Fruit fly (Drosophila melanogaster) whole organism, embryonic: Measurements from ENCODE around the gene jus.

ENCODE experiments used
- Bteb2 ChIP-seq: fragments of 200-800 bp; sonication (Bioruptor generic); optimal IDR thresholded peaks from 2 replicates; lab custom pipeline; 2016; ENCODE audit warnings: missing biosample characterization, missing genetic modification characterization
- CG10321 ChIP-seq: fragments of 200-800 bp; sonication (Bioruptor generic); IDR thresholded peaks from 2 replicates; pipeline ENCODE4 v1.3.6; 2022; ENCODE audit warnings: missing biosample characterization, missing genetic modification characterization
- CG11247 ChIP-seq: fragments of 200-800 bp; sonication (Bioruptor generic); IDR thresholded peaks from 2 replicates; pipeline ENCODE4 v1.3.6; 2022; ENCODE audit warnings: missing biosample characterization, missing genetic modification characterization
- CG14014 ChIP-seq: fragments of 200-800 bp; sonication (Bioruptor generic); IDR thresholded peaks from 2 replicates; pipeline ENCODE4 v1.3.6; 2022; ENCODE audit warnings: missing biosample characterization, missing genetic modification characterization
- CG15479 ChIP-seq: fragments of 200-800 bp; sonication (Bioruptor generic); optimal IDR thresholded peaks from 3 replicates; lab custom pipeline; 2019; ENCODE audit warnings: missing biosample characterization, mild to moderate bottlenecking, missing genetic modification characterization, moderate library complexity
- CG17359 ChIP-seq: fragments of 200-800 bp; sonication (Bioruptor generic); optimal IDR thresholded peaks from 3 replicates; lab custom pipeline; 2018; ENCODE audit warnings: missing biosample characterization, mild to moderate bottlenecking, missing genetic modification characterization, moderate library complexity
- CG2678 ChIP-seq: fragments of 200-800 bp; sonication (Bioruptor generic); optimal IDR thresholded peaks from 3 replicates; lab custom pipeline; 2019; ENCODE audit warnings: missing biosample characterization, mild to moderate bottlenecking, missing genetic modification characterization, moderate library complexity
- CG30403 ChIP-seq: fragments of 200-800 bp; sonication (Bioruptor generic); optimal IDR thresholded peaks from 3 replicates; lab custom pipeline; 2016; ENCODE audit warnings: missing biosample characterization, missing genetic modification characterization
- CG31388 ChIP-seq: fragments of 200-800 bp; sonication (Bioruptor generic); optimal IDR thresholded peaks from 2 replicates; lab custom pipeline; 2016; ENCODE audit warnings: missing biosample characterization, missing genetic modification characterization
- CG3281 ChIP-seq: fragments of 200-800 bp; sonication (Bioruptor generic); optimal IDR thresholded peaks from 3 replicates; lab custom pipeline; 2017; ENCODE audit warnings: missing biosample characterization, mild to moderate bottlenecking, missing genetic modification characterization
- CG33213 ChIP-seq: fragments of 200-800 bp; sonication (Bioruptor generic); optimal IDR thresholded peaks from 3 replicates; lab custom pipeline; 2016; ENCODE audit warnings: missing biosample characterization, missing genetic modification characterization
- CG3407 ChIP-seq: fragments of 200-800 bp; sonication (Bioruptor generic); optimal IDR thresholded peaks from 2 replicates; lab custom pipeline; 2018; ENCODE audit warnings: missing biosample characterization, mild to moderate bottlenecking, missing genetic modification characterization
- CG4404 ChIP-seq: fragments of 200-800 bp; sonication (Bioruptor generic); IDR thresholded peaks from 2 replicates; pipeline ENCODE4 v1.3.6; 2022; ENCODE audit warnings: missing biosample characterization, missing genetic modification characterization
- CG4820 ChIP-seq: fragments of 200-800 bp; sonication (Bioruptor generic); optimal IDR thresholded peaks from 3 replicates; lab custom pipeline; 2016; ENCODE audit warnings: missing biosample characterization, missing genetic modification characterization
- CG6272 ChIP-seq: fragments of 200-800 bp; sonication (Bioruptor generic); IDR thresholded peaks from 2 replicates; pipeline ENCODE4 v1.3.6; 2022; ENCODE audit warnings: missing biosample characterization, missing genetic modification characterization
- CG6689 ChIP-seq: fragments of 200-800 bp; sonication (Bioruptor generic); IDR thresholded peaks from 2 replicates; pipeline ENCODE4 v1.3.6; 2022; ENCODE audit warnings: missing biosample characterization, missing genetic modification characterization
- CG7556 ChIP-seq: fragments of 200-800 bp; sonication (Bioruptor generic); optimal IDR thresholded peaks from 2 replicates; lab custom pipeline; 2017; ENCODE audit warnings: missing biosample characterization, mild to moderate bottlenecking, missing genetic modification characterization
- CG8359 ChIP-seq: fragments of 200-800 bp; sonication (Bioruptor generic); optimal IDR thresholded peaks from 2 replicates; lab custom pipeline; 2017; ENCODE audit warnings: missing biosample characterization, mild to moderate bottlenecking, missing genetic modification characterization, borderline replicate concordance
- CG8944 ChIP-seq: fragments of 200-800 bp; sonication (Bioruptor generic); optimal IDR thresholded peaks from 3 replicates; lab custom pipeline; 2016; ENCODE audit warnings: missing biosample characterization, missing genetic modification characterization
- Camta ChIP-seq: fragments of 200-800 bp; sonication (Bioruptor generic); optimal IDR thresholded peaks from 2 replicates; lab custom pipeline; 2016; ENCODE audit warnings: missing biosample characterization, missing genetic modification characterization
- Dbx ChIP-seq: fragments of 200-800 bp; sonication (Bioruptor generic); IDR thresholded peaks from 3 replicates; pipeline ENCODE4 v1.3.6; 2022; ENCODE audit warnings: missing biosample characterization, missing genetic modification characterization
- Fer3 ChIP-seq: fragments of 200-800 bp; sonication (Bioruptor generic); optimal IDR thresholded peaks from 2 replicates; lab custom pipeline; 2018; ENCODE audit warnings: missing biosample characterization, mild to moderate bottlenecking, missing genetic modification characterization, moderate library complexity
- HHEX ChIP-seq: fragments of 200-800 bp; sonication (Bioruptor generic); optimal IDR thresholded peaks from 3 replicates; lab custom pipeline; 2017; ENCODE audit warnings: missing biosample characterization, mild to moderate bottlenecking, missing genetic modification characterization, missing genetic modification reagents
- HLH4C ChIP-seq: fragments of 200-800 bp; sonication (Bioruptor generic); IDR thresholded peaks from 3 replicates; pipeline ENCODE4 v1.3.6; 2022; ENCODE audit warnings: missing biosample characterization, missing genetic modification characterization; ENCODE audit not compliant: partially characterized antibody
- Lim3 ChIP-seq: fragments of 200-800 bp; sonication (Bioruptor generic); IDR thresholded peaks from 2 replicates; pipeline ENCODE4 v1.3.6; 2022; ENCODE audit warnings: missing biosample characterization, missing genetic modification characterization
- Meics ChIP-seq: fragments of 200-800 bp; sonication (Bioruptor generic); optimal IDR thresholded peaks from 2 replicates; lab custom pipeline; 2017; ENCODE audit warnings: missing biosample characterization, mild to moderate bottlenecking, missing genetic modification characterization
- NK7.1 ChIP-seq: fragments of 200-800 bp; sonication (Bioruptor generic); optimal IDR thresholded peaks from 3 replicates; lab custom pipeline; 2016; ENCODE audit warnings: missing biosample characterization, missing genetic modification characterization
- Nf-YB ChIP-seq: fragments of 200-800 bp; sonication (Bioruptor generic); optimal IDR thresholded peaks from 3 replicates; lab custom pipeline; 2019; ENCODE audit warnings: missing biosample characterization, mild to moderate bottlenecking, missing genetic modification characterization, moderate library complexity
- Opbp ChIP-seq: fragments of 200-800 bp; sonication (Bioruptor generic); IDR thresholded peaks from 3 replicates; pipeline ENCODE4 v1.3.6; 2022; ENCODE audit warnings: missing biosample characterization, missing genetic modification characterization; ENCODE audit not compliant: partially characterized antibody
- TFAM ChIP-seq: fragments of 200-800 bp; sonication (Bioruptor generic); optimal IDR thresholded peaks from 2 replicates; lab custom pipeline; 2017; ENCODE audit warnings: missing biosample characterization, missing genetic modification characterization, inconsistent platforms
- ase ChIP-seq: fragments of 200-800 bp; sonication (Bioruptor generic); IDR thresholded peaks from 3 replicates; pipeline ENCODE4 v1.3.6; 2022; ENCODE audit warnings: missing biosample characterization, missing genetic modification characterization
- caup ChIP-seq: fragments of 200-800 bp; sonication (Bioruptor generic); optimal IDR thresholded peaks from 3 replicates; lab custom pipeline; 2017; ENCODE audit warnings: missing biosample characterization, mild to moderate bottlenecking, missing genetic modification characterization, moderate library complexity; ENCODE audit not compliant: severe bottlenecking
- ci ChIP-seq: fragments of 200-800 bp; sonication (Bioruptor generic); IDR thresholded peaks from 3 replicates; pipeline ENCODE4 v1.3.6; 2022; ENCODE audit warnings: missing biosample characterization, missing genetic modification characterization
- croc ChIP-seq: fragments of 200-800 bp; sonication (Bioruptor generic); conservative IDR thresholded peaks from 3 replicates; pipeline ENCODE4 v1.3.6; 2022; ENCODE audit warnings: missing biosample characterization, missing genetic modification characterization
- cwo ChIP-seq: fragments of 200-800 bp; sonication (Bioruptor generic); optimal IDR thresholded peaks from 3 replicates; lab custom pipeline; 2017; ENCODE audit warnings: missing biosample characterization, missing genetic modification characterization, mild to moderate bottlenecking, moderate library complexity, missing genetic modification reagents
- dpn ChIP-seq, 2 experiments: fragments of 200-800 bp; sonication (Bioruptor generic); optimal IDR thresholded peaks; 3 replicates each; lab custom pipeline; 2016; ENCODE audit warnings: missing biosample characterization in 2 of 2, missing genetic modification characterization in 2 of 2
- en ChIP-seq: fragments of 200-800 bp; sonication (Bioruptor generic); optimal IDR thresholded peaks from 2 replicates; lab custom pipeline; 2016; ENCODE audit warnings: missing biosample characterization, missing genetic modification characterization
- fd102C ChIP-seq: fragments of 200-800 bp; sonication (Bioruptor generic); optimal IDR thresholded peaks from 2 replicates; lab custom pipeline; 2018; ENCODE audit warnings: missing biosample characterization, mild to moderate bottlenecking, missing genetic modification characterization, moderate library complexity
- fd3F ChIP-seq: fragments of 200-800 bp; sonication (Bioruptor generic); optimal IDR thresholded peaks from 2 replicates; lab custom pipeline; 2018; ENCODE audit warnings: missing biosample characterization, mild to moderate bottlenecking, missing genetic modification characterization, moderate library complexity
- gem ChIP-seq: fragments of 200-800 bp; sonication (Bioruptor generic); optimal IDR thresholded peaks from 2 replicates; lab custom pipeline; 2019; ENCODE audit warnings: missing biosample characterization, mild to moderate bottlenecking, missing genetic modification characterization, moderate library complexity
- grn ChIP-seq: fragments of 200-800 bp; sonication (Bioruptor generic); optimal IDR thresholded peaks from 3 replicates; lab custom pipeline; 2017; ENCODE audit warnings: missing biosample characterization, missing genetic modification characterization
- her ChIP-seq: fragments of 200-800 bp; sonication (Bioruptor generic); optimal IDR thresholded peaks from 2 replicates; lab custom pipeline; 2016; ENCODE audit warnings: missing biosample characterization, missing genetic modification characterization
- jigr1 ChIP-seq: fragments of 200-800 bp; sonication (Bioruptor generic); IDR thresholded peaks from 3 replicates; pipeline ENCODE4 v1.3.6; 2022; ENCODE audit warnings: missing biosample characterization, missing genetic modification characterization
- jumu ChIP-seq: fragments of 200-800 bp; sonication (Bioruptor generic); optimal IDR thresholded peaks from 3 replicates; lab custom pipeline; 2016; ENCODE audit warnings: missing biosample characterization, missing genetic modification characterization
- kay ChIP-seq: fragments of 200-800 bp; sonication (Bioruptor generic); optimal IDR thresholded peaks from 2 replicates; lab custom pipeline; 2016; ENCODE audit warnings: missing biosample characterization, missing genetic modification characterization
- lola ChIP-seq, 3 experiments: fragments of >200 bp in 2 of 3; fragments of 200-800 bp in 1 of 3; sonication (Bioruptor generic) in 1 of 3; optimal IDR thresholded peaks; 2 replicates each; lab custom pipeline; 2017 to 2019; ENCODE audit warnings: missing biosample characterization in 3 of 3, missing genetic modification characterization in 3 of 3, mild to moderate bottlenecking in 1 of 3, moderate library complexity in 1 of 3
- onecut ChIP-seq: fragments of 200-800 bp; sonication (Bioruptor generic); IDR thresholded peaks from 2 replicates; pipeline ENCODE4 v1.3.6; 2022; ENCODE audit warnings: missing biosample characterization, missing genetic modification characterization
- shn ChIP-seq: fragments of 200-800 bp; sonication (Bioruptor generic); optimal IDR thresholded peaks from 3 replicates; lab custom pipeline; 2016; ENCODE audit warnings: missing biosample characterization, missing genetic modification characterization
- tna ChIP-seq: fragments of 200-800 bp; sonication (Bioruptor generic); IDR thresholded peaks from 2 replicates; pipeline ENCODE4 v1.3.6; 2022; ENCODE audit warnings: missing biosample characterization, missing genetic modification characterization; ENCODE audit not compliant: partially characterized antibody
- usp ChIP-seq: fragments of >200 bp; optimal IDR thresholded peaks from 2 replicates; lab custom pipeline; 2017; ENCODE audit warnings: missing biosample characterization, missing genetic modification characterization

jus gene

dm6 chr3R:29153197-29153644 is 41.6 kb downstream of the jus start, which contains the start of the genes Slbp and Rpn2 (continued):
- TF ChIP-seq CG30403 (GFP tag; lab: Kevin White, UChicago) (peak; percentile 21), Opbp (GFP tag; lab: Robert Waterston, UW) (peak; percentile 88), fd102C (GFP tag; lab: Kevin White, UChicago) (no peak), gem (tag; lab: Kevin White, UChicago) (peak; percentile 26), CG33213 (peak; percentile 67), CG6272 (no peak), jumu (GFP tag; lab: Kevin White, UChicago) (peak; percentile 76), shn (GFP tag; lab: Kevin White, UChicago) (peak; percentile 57), HHEX (GFP tag; lab: Kevin White, UChicago) (peak; percentile 1), TFAM (GFP tag; lab: Kevin White, UChicago) (no peak), CG3407 (GFP tag; lab: Kevin White, UChicago) (no peak), Lim3 (GFP tag; lab: Robert Waterston, UW) (no peak), CG4820 (GFP tag; lab: Kevin White, UChicago) (peak; percentile 10), CG17359 (tag; lab: Kevin White, UChicago) (no peak), CG8359 (GFP tag; lab: Kevin White, UChicago) (peak; percentile 66), her (GFP tag; lab: Kevin White, UChicago) (peak; percentile 41), en (GFP tag; lab: Kevin White, UChicago) (peak; percentile 15), usp (GFP tag; lab: Kevin White, UChicago) (no peak), tna (GFP tag; lab: Robert Waterston, UW) (peak; percentile 74), caup (GFP tag; lab: Kevin White, UChicago) (peak; percentile 10), Meics (GFP tag; lab: Kevin White, UChicago) (peak; percentile 30), ci (GFP tag; lab: Robert Waterston, UW) (0 out of 3 replicates have a peak, but pooled peaks have one; percentile 52), NK7.1 (GFP tag; lab: Kevin White, UChicago) (no peak), CG14014 (GFP tag; lab: Robert Waterston, UW) (0 out of 2 replicates have a peak, but pooled peaks have one; percentile 25), CG10321 (GFP tag; lab: Robert Waterston, UW) (no peak), jigr1 (GFP tag; lab: Robert Waterston, UW) (no peak), CG11247 (GFP tag; lab: Robert Waterston, UW) (no peak), Dbx (GFP tag; lab: Robert Waterston, UW) (no peak; the same call in 2 of the 3 replicates), onecut (GFP tag; lab: Robert Waterston, UW) (0 out of 2 replicates have a peak, but pooled peaks have one; percentile 21), Camta (GFP tag; lab: Kevin White, UChicago) (peak; percentile 3), CG8944 (GFP tag; lab: Kevin White, UChicago) (peak; percentile 7), ase (no peak), kay (GFP tag; lab: Kevin White, UChicago) (no peak), fd3F (GFP tag; lab: Kevin White, UChicago) (no peak), CG7556 (peak; percentile 7), CG4404 (GFP tag; lab: Robert Waterston, UW) (no peak), grn (GFP tag; lab: Kevin White, UChicago) (no peak), lola (GFP tag; optimal IDR thresholded peaks at IDR 0.05; lab: Kevin White, UChicago) (peak in 1 of 3 experiments; percentile 25), dpn (GFP tag; optimal IDR thresholded peaks at IDR 0.05; lab: Kevin White, UChicago) (peak; percentile 40 to 58), cwo (GFP tag; lab: Kevin White, UChicago) (no peak), Fer3 (tag; lab: Kevin White, UChicago) (peak; percentile 17), Bteb2 (GFP tag; lab: Kevin White, UChicago) (peak; percentile 15), Nf-YB (GFP tag; lab: Kevin White, UChicago) (no peak), CG31388 (no peak), CG2678 (tag; lab: Kevin White, UChicago) (peak; percentile 34), CG3281 (peak; percentile 20), HLH4C (peak; percentile 89), croc (GFP tag; lab: Robert Waterston, UW) (no peak), CG15479 (peak; percentile 90), CG6689 (GFP tag; lab: Robert Waterston, UW) (no peak)
